Fruit fly (Drosophila melanogaster) whole organism, embryonic: ENCODE measurements around the gene CG8675.

Experiments used
- B-H2 ChIP-seq: fragments of 200-800 bp; sonication (Bioruptor generic); optimal IDR thresholded peaks from 2 replicates; lab custom pipeline; 2018; ENCODE audit warnings: missing biosample characterization, mild to moderate bottlenecking, missing genetic modification characterization
- CG10209 ChIP-seq: fragments of 200-800 bp; sonication (Bioruptor generic); optimal IDR thresholded peaks from 3 replicates; lab custom pipeline; 2017; ENCODE audit warnings: missing biosample characterization, mild to moderate bottlenecking, missing genetic modification characterization, missing genetic modification reagents
- CG10654 ChIP-seq: fragments of 200-800 bp; sonication (Bioruptor generic); optimal IDR thresholded peaks from 2 replicates; lab custom pipeline; 2016; ENCODE audit warnings: missing biosample characterization, missing genetic modification characterization
- CG11695 ChIP-seq: fragments of 200-800 bp; sonication (Bioruptor generic); IDR thresholded peaks from 3 replicates; pipeline ENCODE4 v1.3.6; 2022; ENCODE audit warnings: missing biosample characterization, missing genetic modification characterization
- CG1233 ChIP-seq: fragments of 200-800 bp; sonication (Bioruptor generic); optimal IDR thresholded peaks from 4 replicates; lab custom pipeline; 2018; ENCODE audit warnings: missing biosample characterization, mild to moderate bottlenecking, missing genetic modification characterization
- CG15479 ChIP-seq: fragments of 200-800 bp; sonication (Bioruptor generic); optimal IDR thresholded peaks from 3 replicates; lab custom pipeline; 2019; ENCODE audit warnings: missing biosample characterization, mild to moderate bottlenecking, missing genetic modification characterization, moderate library complexity
- CG16779 ChIP-seq: fragments of 200-800 bp; sonication (Bioruptor generic); IDR thresholded peaks from 2 replicates; pipeline ENCODE4 v1.3.6; 2022; ENCODE audit warnings: missing biosample characterization, missing genetic modification characterization
- CG17328 ChIP-seq: fragments of 200-800 bp; sonication (Bioruptor generic); IDR thresholded peaks from 2 replicates; pipeline ENCODE4 v1.3.6; 2022; ENCODE audit warnings: missing biosample characterization, missing genetic modification characterization
- CG18599 ChIP-seq: fragments of 200-800 bp; sonication (Bioruptor generic); optimal IDR thresholded peaks from 3 replicates; lab custom pipeline; 2017; ENCODE audit warnings: missing biosample characterization, missing genetic modification characterization, mild to moderate bottlenecking, moderate library complexity, missing genetic modification reagents
- CG2116 ChIP-seq: fragments of 200-800 bp; sonication (Bioruptor generic); optimal IDR thresholded peaks from 3 replicates; lab custom pipeline; 2018; ENCODE audit warnings: missing biosample characterization, mild to moderate bottlenecking, missing genetic modification characterization
- CG5953 ChIP-seq: fragments of 200-800 bp; sonication (Bioruptor generic); IDR thresholded peaks from 2 replicates; pipeline ENCODE4 v1.3.6; 2022; ENCODE audit warnings: missing biosample characterization, missing genetic modification characterization
- CG6254 ChIP-seq: fragments of 200-800 bp; sonication (Bioruptor generic); optimal IDR thresholded peaks from 3 replicates; lab custom pipeline; 2017; ENCODE audit warnings: mild to moderate bottlenecking, missing biosample characterization, missing genetic modification reagents, missing genetic modification characterization
- CG6791 ChIP-seq: fragments of 200-800 bp; sonication (Bioruptor generic); IDR thresholded peaks from 3 replicates; pipeline ENCODE4 v1.3.6; 2022; ENCODE audit warnings: missing biosample characterization, missing genetic modification characterization; ENCODE audit not compliant: partially characterized antibody
- CG6854 ChIP-seq: fragments of 200-800 bp; sonication (Bioruptor generic); optimal IDR thresholded peaks from 3 replicates; lab custom pipeline; 2017; ENCODE audit warnings: missing biosample characterization, mild to moderate bottlenecking, missing genetic modification characterization
- Hr3 ChIP-seq: fragments of 200-800 bp; sonication (Bioruptor generic); optimal IDR thresholded peaks from 3 replicates; lab custom pipeline; 2016; ENCODE audit warnings: missing biosample characterization, missing genetic modification characterization
- Hr39 ChIP-seq: fragments of >200 bp; optimal IDR thresholded peaks from 2 replicates; lab custom pipeline; 2017
- NC2β ChIP-seq: fragments of 200-800 bp; sonication (Bioruptor generic); optimal IDR thresholded peaks from 2 replicates; lab custom pipeline; 2016; ENCODE audit warnings: missing biosample characterization, missing genetic modification characterization
- Oli ChIP-seq: fragments of 200-800 bp; sonication (Bioruptor generic); optimal IDR thresholded peaks from 2 replicates; lab custom pipeline; 2018; ENCODE audit warnings: missing biosample characterization, mild to moderate bottlenecking, missing genetic modification characterization, moderate library complexity
- Pdp1 ChIP-seq, 2 experiments: fragments of 200-800 bp; sonication (Bioruptor generic); optimal IDR thresholded peaks; 3 replicates each; lab custom pipeline; 2016; ENCODE audit warnings: missing biosample characterization in 2 of 2, missing genetic modification characterization in 2 of 2, mild to moderate bottlenecking in 1 of 2, moderate library complexity in 1 of 2
- Rfx ChIP-seq: fragments of 200-800 bp; sonication (Bioruptor generic); IDR thresholded peaks from 2 replicates; pipeline ENCODE4 v1.3.6; 2022; ENCODE audit warnings: missing biosample characterization, missing genetic modification characterization
- ap ChIP-seq: fragments of 200-800 bp; sonication (Bioruptor generic); IDR thresholded peaks from 2 replicates; pipeline ENCODE4 v1.3.6; 2022; ENCODE audit warnings: missing biosample characterization, missing genetic modification characterization
- cwo ChIP-seq: fragments of 200-800 bp; sonication (Bioruptor generic); optimal IDR thresholded peaks from 3 replicates; lab custom pipeline; 2017; ENCODE audit warnings: missing biosample characterization, missing genetic modification characterization, mild to moderate bottlenecking, moderate library complexity, missing genetic modification reagents
- dati ChIP-seq: fragments of 200-800 bp; sonication (Bioruptor generic); IDR thresholded peaks from 2 replicates; pipeline ENCODE4 v1.3.6; 2022; ENCODE audit warnings: missing biosample characterization, missing genetic modification characterization
- exex ChIP-seq: fragments of 200-800 bp; sonication (Bioruptor generic); optimal IDR thresholded peaks from 4 replicates; lab custom pipeline; 2018; ENCODE audit warnings: missing biosample characterization, mild to moderate bottlenecking, missing genetic modification characterization, moderate library complexity
- grn ChIP-seq: fragments of 200-800 bp; sonication (Bioruptor generic); optimal IDR thresholded peaks from 3 replicates; lab custom pipeline; 2017; ENCODE audit warnings: missing biosample characterization, missing genetic modification characterization
- hkb ChIP-seq, 2 experiments: fragments of 200-800 bp in 1 of 2; fragments of >200 bp in 1 of 2; sonication (Bioruptor generic) in 1 of 2; IDR thresholded peaks in 1 of 2; optimal IDR thresholded peaks in 1 of 2; 2 replicates each; pipeline versions ENCODE4 v1.3.6 to Lab custom; 2017 to 2022; ENCODE audit warnings: missing biosample characterization in 1 of 2, missing genetic modification characterization in 1 of 2
- jigr1 ChIP-seq: fragments of 200-800 bp; sonication (Bioruptor generic); IDR thresholded peaks from 3 replicates; pipeline ENCODE4 v1.3.6; 2022; ENCODE audit warnings: missing biosample characterization, missing genetic modification characterization
- jing ChIP-seq: fragments of 200-800 bp; sonication (Bioruptor generic); optimal IDR thresholded peaks from 2 replicates; lab custom pipeline; 2018; ENCODE audit warnings: missing biosample characterization, mild to moderate bottlenecking, missing genetic modification characterization
- lab ChIP-seq: fragments of 200-800 bp; sonication (Bioruptor generic); optimal IDR thresholded peaks from 3 replicates; lab custom pipeline; 2017; ENCODE audit warnings: missing biosample characterization, missing genetic modification characterization, mild to moderate bottlenecking, moderate library complexity, missing genetic modification reagents
- mam ChIP-seq: fragments of 200-800 bp; sonication (Bioruptor generic); optimal IDR thresholded peaks from 3 replicates; lab custom pipeline; 2016; ENCODE audit warnings: missing biosample characterization, missing genetic modification characterization
- mirr ChIP-seq: fragments of 200-800 bp; sonication (Bioruptor generic); optimal IDR thresholded peaks from 3 replicates; lab custom pipeline; 2018; ENCODE audit warnings: missing biosample characterization, mild to moderate bottlenecking, missing genetic modification characterization
- mld ChIP-seq: fragments of 200-800 bp; sonication (Bioruptor generic); IDR thresholded peaks from 3 replicates; pipeline ENCODE4 v1.3.6; 2022; ENCODE audit warnings: missing biosample characterization, missing genetic modification characterization; ENCODE audit not compliant: partially characterized antibody
- nerfin-1 ChIP-seq: fragments of 200-800 bp; sonication (Bioruptor generic); optimal IDR thresholded peaks from 3 replicates; lab custom pipeline; 2019; ENCODE audit warnings: missing biosample characterization, mild to moderate bottlenecking, missing genetic modification characterization, moderate library complexity
- pros ChIP-seq: fragments of 200-800 bp; sonication (Bioruptor generic); optimal IDR thresholded peaks from 3 replicates; lab custom pipeline; 2019; ENCODE audit warnings: missing biosample characterization, mild to moderate bottlenecking, missing genetic modification characterization, moderate library complexity
- rib ChIP-seq: fragments of 200-800 bp; sonication (Bioruptor generic); IDR thresholded peaks from 2 replicates; pipeline ENCODE4 v1.3.6; 2022; ENCODE audit warnings: missing biosample characterization, missing genetic modification characterization
- row ChIP-seq: fragments of 200-800 bp; sonication (Bioruptor generic); IDR thresholded peaks from 3 replicates; pipeline ENCODE4 v1.3.6; 2022; ENCODE audit warnings: missing biosample characterization, missing genetic modification characterization
- sd ChIP-seq: fragments of 200-800 bp; sonication (Bioruptor generic); optimal IDR thresholded peaks from 3 replicates; lab custom pipeline; 2018; ENCODE audit warnings: missing biosample characterization, mild to moderate bottlenecking, missing genetic modification characterization, moderate library complexity
- shn ChIP-seq: fragments of 200-800 bp; sonication (Bioruptor generic); optimal IDR thresholded peaks from 3 replicates; lab custom pipeline; 2016; ENCODE audit warnings: missing biosample characterization, missing genetic modification characterization
- slou ChIP-seq: fragments of 200-800 bp; sonication (Bioruptor generic); optimal IDR thresholded peaks from 3 replicates; lab custom pipeline; 2016; ENCODE audit warnings: missing biosample characterization, missing genetic modification characterization
- sug ChIP-seq: fragments of 200-800 bp; optimal IDR thresholded peaks from 2 replicates; lab custom pipeline; 2019; ENCODE audit warnings: missing biosample characterization, mild to moderate bottlenecking, missing genetic modification characterization, moderate library complexity
- tin ChIP-seq: fragments of 200-800 bp; sonication (Bioruptor generic); optimal IDR thresholded peaks from 3 replicates; lab custom pipeline; 2016; ENCODE audit warnings: missing biosample characterization, missing genetic modification characterization
- toy ChIP-seq: fragments of 200-800 bp; sonication (Bioruptor generic); IDR thresholded peaks from 2 replicates; pipeline ENCODE4 v1.3.6; 2022; ENCODE audit warnings: missing biosample characterization, missing genetic modification characterization
- unc-4 ChIP-seq: fragments of 200-800 bp; sonication (Bioruptor generic); IDR thresholded peaks from 2 replicates; pipeline ENCODE4 v1.3.6; 2022; ENCODE audit warnings: missing biosample characterization, missing genetic modification characterization; ENCODE audit not compliant: partially characterized antibody
- vfl ChIP-seq: fragments of 200-800 bp; sonication (Bioruptor generic); optimal IDR thresholded peaks from 2 replicates; lab custom pipeline; 2016; ENCODE audit warnings: missing biosample characterization, missing genetic modification characterization
- vvl ChIP-seq: fragments of 200-800 bp; sonication (Bioruptor generic); IDR thresholded peaks from 2 replicates; pipeline ENCODE4 v1.3.6; 2022; ENCODE audit warnings: missing biosample characterization, missing genetic modification characterization

The CG8675 gene

dm6 chrX:17290154-17290959 is 41.1 kb upstream of the CG8675 start (continued):
- no peak for TF ChIP-seq dati (GFP tag; lab: Robert Waterston, UW)
- TF ChIP-seq nerfin-1, result no peak
- TF ChIP-seq slou, result no peak
- no peak for TF ChIP-seq CG15479
- TF ChIP-seq CG11695 (GFP tag; lab: Robert Waterston, UW), result no peak
- TF ChIP-seq row (GFP tag; lab: Robert Waterston, UW), result peak; percentile 18; the same call in 1 of the 3 replicates
- TF ChIP-seq Rfx (GFP tag; lab: Robert Waterston, UW), result no peak
- TF ChIP-seq unc-4 (GFP tag; lab: Robert Waterston, UW), result no peak
- TF ChIP-seq jigr1 (GFP tag; lab: Robert Waterston, UW), result no peak
- TF ChIP-seq mam (GFP tag; lab: Kevin White, UChicago), result no peak
- TF ChIP-seq CG6854, result no peak
- no peak for TF ChIP-seq CG5953 (GFP tag; lab: Robert Waterston, UW)
- no peak for TF ChIP-seq vfl
- no peak for TF ChIP-seq Oli (tag; lab: Kevin White, UChicago)
- TF ChIP-seq vvl (GFP tag; lab: Robert Waterston, UW), result no peak
- TF ChIP-seq rib (GFP tag; lab: Robert Waterston, UW), result peak; percentile 11; the same call in 1 of the 2 replicates
- no peak for TF ChIP-seq CG6791 (GFP tag; lab: Robert Waterston, UW)
- no peak for TF ChIP-seq CG10654 (GFP tag; lab: Kevin White, UChicago)
- no peak for TF ChIP-seq Hr3
- TF ChIP-seq CG16779 (GFP tag; lab: Robert Waterston, UW), result no peak
- TF ChIP-seq CG18599 (GFP tag; lab: Kevin White, UChicago), result peak; percentile 1
- TF ChIP-seq sd (tag; lab: Kevin White, UChicago), result peak; percentile 68
- TF ChIP-seq B-H2 (GFP tag; lab: Kevin White, UChicago), result peak; percentile 40
- TF ChIP-seq sug (tag; lab: Kevin White, UChicago), result peak; percentile 92
- TF ChIP-seq NC2β, result no peak
- no peak for TF ChIP-seq mld (GFP tag; lab: Robert Waterston, UW)
- peak in 1 of 2 experiments; percentile 19 for TF ChIP-seq Pdp1 (GFP tag; optimal IDR thresholded peaks at IDR 0.05; lab: Kevin White, UChicago)

- TF ChIP-seq exex (peak; percentile 72), sug (tag; lab: Kevin White, UChicago) (peak; percentile 28), pros (GFP tag; lab: Kevin White, UChicago) (no peak), CG10209 (GFP tag; lab: Kevin White, UChicago) (no peak), mirr (GFP tag; lab: Kevin White, UChicago) (peak; percentile 61), tin (no peak), hkb (optimal IDR thresholded peaks at IDR 0.05; lab: Kevin White, UChicago) (no peak), hkb (GFP tag; IDR thresholded peaks at IDR 0.05; lab: Robert Waterston, UW) (no peak), lab (GFP tag; lab: Kevin White, UChicago) (peak; percentile 18), CG1233 (GFP tag; lab: Kevin White, UChicago) (no peak), jing (no peak), CG17328 (GFP tag; lab: Robert Waterston, UW) (no peak), Hr39 (lab: Kevin White, UChicago) (no peak), CG2116 (no peak), CG6254 (no peak), grn (GFP tag; lab: Kevin White, UChicago) (peak; percentile 79), shn (GFP tag; lab: Kevin White, UChicago) (no peak), ap (GFP tag; lab: Robert Waterston, UW) (no peak), cwo (GFP tag; lab: Kevin White, UChicago) (peak; percentile 24), toy (GFP tag; lab: Robert Waterston, UW) (no peak), sd (tag; lab: Kevin White, UChicago) (peak; percentile 87)
- TF ChIP-seq, all 482 proteins: peak for 7
Measured at dm6 chrX:17289225-17289624, 39.9 kb upstream of the CG8675 start.
